Worm (Caenorhabditis elegans): Measurements from ENCODE around the gene fbxa-24.

ce11 chrII:3835915-3836314 lies 19.6 kb downstream of the fbxa-24 start, which contains the start of gene oac-4:
- TF ChIP-seq tbx-2 (tag; optimal IDR thresholded peaks at IDR 0.05) (no peak), skn-1 (tag; optimal IDR thresholded peaks at IDR 0.05) (no peak)

All from whole organism, L3 larva.